Worm (Caenorhabditis elegans): ENCODE data around the gene srj-8.

DNA sequence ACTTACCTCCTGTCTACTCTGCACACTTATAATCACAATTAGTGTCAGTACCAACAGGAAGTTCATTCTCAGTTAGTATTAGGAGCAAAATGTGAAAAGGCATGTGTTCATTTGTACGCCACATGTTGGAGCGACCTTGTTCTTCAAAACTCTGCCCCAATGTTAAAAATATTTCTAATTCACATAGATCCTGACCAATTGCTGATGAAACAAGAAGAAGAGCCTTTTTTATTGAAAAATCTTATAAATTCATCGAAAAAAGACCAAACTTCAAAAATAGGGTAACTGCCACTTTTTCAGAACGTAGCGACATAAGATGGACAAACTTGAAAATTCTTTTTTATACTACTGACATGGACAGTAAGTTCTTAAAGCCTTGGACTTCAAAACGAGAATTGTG, 18.6 kb downstream of the srj-8 start, which contains the start of gene T28A11.17:
- no peak for TF ChIP-seq pqm-1 (tag; optimal IDR thresholded peaks at IDR 0.05)
- TF ChIP-seq hlh-13 (GFP tag; optimal IDR thresholded peaks at IDR 0.05) = no peak
- no peak for TF ChIP-seq dve-1 (tag; optimal IDR thresholded peaks at IDR 0.05)
- no peak for TF ChIP-seq pha-4 (tag; optimal IDR thresholded peaks at IDR 0.05)
- TF ChIP-seq sox-4 (tag; optimal IDR thresholded peaks at IDR 0.05) = no peak
- TF ChIP-seq pha-2 (tag; optimal IDR thresholded peaks at IDR 0.05) = no peak
- no peak for TF ChIP-seq unc-86 (tag; optimal IDR thresholded peaks at IDR 0.05)
- no peak for TF ChIP-seq T23F11.4 (GFP tag; optimal IDR thresholded peaks at IDR 0.05)
